Fruit fly (Drosophila melanogaster) whole organism, embryonic: ENCODE measurements around the gene Traf4.

Source experiments
- C15 ChIP-seq: fragments of 200-800 bp; sonication (Bioruptor generic); IDR thresholded peaks from 3 replicates; pipeline ENCODE4 v1.3.6; 2022; ENCODE audit warnings: missing biosample characterization, missing genetic modification characterization
- CG11456 ChIP-seq: fragments of 200-800 bp; sonication (Bioruptor generic); IDR thresholded peaks from 3 replicates; pipeline ENCODE4 v1.3.6; 2022; ENCODE audit warnings: missing biosample characterization, missing genetic modification characterization
- CG13894 ChIP-seq: fragments of 200-800 bp; sonication (Bioruptor generic); optimal IDR thresholded peaks from 3 replicates; lab custom pipeline; 2018; ENCODE audit warnings: missing biosample characterization, mild to moderate bottlenecking, missing genetic modification characterization, moderate library complexity
- CG1603 ChIP-seq: fragments of 200-800 bp; sonication (Bioruptor generic); optimal IDR thresholded peaks from 2 replicates; lab custom pipeline; 2019; ENCODE audit warnings: missing biosample characterization, mild to moderate bottlenecking, missing genetic modification characterization, moderate library complexity
- CG17186 ChIP-seq: fragments of 200-800 bp; sonication (Bioruptor generic); optimal IDR thresholded peaks from 3 replicates; lab custom pipeline; 2017; ENCODE audit warnings: missing biosample characterization, missing genetic modification reagents, missing genetic modification characterization
- CG17361 ChIP-seq: fragments of 200-800 bp; sonication (Bioruptor generic); IDR thresholded peaks from 3 replicates; pipeline ENCODE4 v1.3.6; 2022; ENCODE audit warnings: missing biosample characterization, missing genetic modification characterization
- CG2116 ChIP-seq: fragments of 200-800 bp; sonication (Bioruptor generic); optimal IDR thresholded peaks from 3 replicates; lab custom pipeline; 2018; ENCODE audit warnings: missing biosample characterization, mild to moderate bottlenecking, missing genetic modification characterization
- CG2202 ChIP-seq: fragments of 200-800 bp; sonication (Bioruptor generic); optimal IDR thresholded peaks from 2 replicates; lab custom pipeline; 2018; ENCODE audit warnings: missing biosample characterization, mild to moderate bottlenecking, missing genetic modification characterization
- CG30020 ChIP-seq: fragments of 200-800 bp; optimal IDR thresholded peaks from 2 replicates; lab custom pipeline; 2019; ENCODE audit warnings: missing biosample characterization, mild to moderate bottlenecking, missing genetic modification characterization, moderate library complexity
- CG34422 ChIP-seq: fragments of 200-800 bp; sonication (Bioruptor generic); IDR thresholded peaks from 3 replicates; pipeline ENCODE4 v1.3.6; 2022; ENCODE audit warnings: missing biosample characterization, missing genetic modification characterization
- CG3726 ChIP-seq: fragments of 200-800 bp; sonication (Bioruptor generic); IDR thresholded peaks from 3 replicates; pipeline ENCODE4, ENCODE4 v1.3.6; 2022; ENCODE audit warnings: missing biosample characterization, missing genetic modification characterization
- CG4617 ChIP-seq: fragments of 200-800 bp; sonication (Bioruptor generic); optimal IDR thresholded peaks from 3 replicates; lab custom pipeline; 2016; ENCODE audit warnings: missing biosample characterization, missing genetic modification characterization, borderline replicate concordance
- CG4730 ChIP-seq: fragments of 200-800 bp; sonication (Bioruptor generic); IDR thresholded peaks from 2 replicates; pipeline ENCODE4 v1.3.6; 2022; ENCODE audit warnings: missing biosample characterization, missing genetic modification characterization
- CG7271 ChIP-seq: fragments of 200-800 bp; sonication (Bioruptor generic); optimal IDR thresholded peaks from 2 replicates; lab custom pipeline; 2018; ENCODE audit warnings: missing biosample characterization, mild to moderate bottlenecking, missing genetic modification characterization, moderate library complexity
- CG7745 ChIP-seq: fragments of 200-800 bp; sonication (Bioruptor generic); optimal IDR thresholded peaks from 2 replicates; lab custom pipeline; 2018; ENCODE audit warnings: missing biosample characterization, mild to moderate bottlenecking, missing genetic modification characterization, moderate library complexity
- CG7963 ChIP-seq: fragments of 200-800 bp; sonication (Bioruptor generic); IDR thresholded peaks from 3 replicates; pipeline ENCODE4 v1.3.6; 2022; ENCODE audit warnings: missing biosample characterization, missing genetic modification characterization; ENCODE audit not compliant: partially characterized antibody
- CG8281 ChIP-seq: fragments of 200-800 bp; sonication (Bioruptor generic); optimal IDR thresholded peaks from 2 replicates; lab custom pipeline; 2018; ENCODE audit warnings: missing biosample characterization, mild to moderate bottlenecking, missing genetic modification characterization, moderate library complexity
- CG9437 ChIP-seq: fragments of 200-800 bp; sonication (Bioruptor generic); optimal IDR thresholded peaks from 2 replicates; lab custom pipeline; 2018; ENCODE audit warnings: missing biosample characterization, mild to moderate bottlenecking, missing genetic modification characterization
- CkIIα-i1 ChIP-seq: fragments of 200-800 bp; sonication (Bioruptor generic); IDR thresholded peaks from 2 replicates; pipeline ENCODE4 v1.3.6; 2022; ENCODE audit warnings: missing biosample characterization, missing genetic modification characterization
- Doc3 ChIP-seq: fragments of 200-800 bp; sonication (Bioruptor generic); IDR thresholded peaks from 3 replicates; pipeline ENCODE4 v1.3.6; 2022; ENCODE audit warnings: missing biosample characterization, missing genetic modification characterization; ENCODE audit not compliant: partially characterized antibody
- Dp ChIP-seq: fragments of 200-800 bp; sonication (Bioruptor generic); optimal IDR thresholded peaks from 2 replicates; lab custom pipeline; 2018; ENCODE audit warnings: missing biosample characterization, mild to moderate bottlenecking, missing genetic modification characterization, moderate library complexity
- Ets97D ChIP-seq: fragments of 200-800 bp; sonication (Bioruptor generic); optimal IDR thresholded peaks from 3 replicates; lab custom pipeline; 2016; ENCODE audit warnings: missing biosample characterization, missing genetic modification characterization
- HLH4C ChIP-seq: fragments of 200-800 bp; sonication (Bioruptor generic); IDR thresholded peaks from 3 replicates; pipeline ENCODE4 v1.3.6; 2022; ENCODE audit warnings: missing biosample characterization, missing genetic modification characterization; ENCODE audit not compliant: partially characterized antibody
- Mad ChIP-seq: fragments of 200-800 bp; sonication (Bioruptor generic); optimal IDR thresholded peaks from 2 replicates; lab custom pipeline; 2016; ENCODE audit warnings: missing biosample characterization, missing genetic modification characterization
- Opbp ChIP-seq: fragments of 200-800 bp; sonication (Bioruptor generic); IDR thresholded peaks from 3 replicates; pipeline ENCODE4 v1.3.6; 2022; ENCODE audit warnings: missing biosample characterization, missing genetic modification characterization; ENCODE audit not compliant: partially characterized antibody
- Sry-δ ChIP-seq: fragments of 200-800 bp; sonication (Bioruptor generic); optimal IDR thresholded peaks from 2 replicates; lab custom pipeline; 2016; ENCODE audit warnings: missing biosample characterization, missing genetic modification characterization
- aop ChIP-seq: fragments of 200-800 bp; sonication (Bioruptor generic); IDR thresholded peaks from 2 replicates; pipeline ENCODE4 v1.3.6; 2022; ENCODE audit warnings: missing biosample characterization, missing genetic modification characterization
- ato ChIP-seq: fragments of 200-800 bp; sonication (Bioruptor generic); IDR thresholded peaks from 2 replicates; pipeline ENCODE4 v1.3.6; 2022; ENCODE audit warnings: missing biosample characterization, missing genetic modification characterization; ENCODE audit not compliant: partially characterized antibody
- bowl ChIP-seq: fragments of 200-800 bp; sonication (Bioruptor generic); IDR thresholded peaks from 2 replicates; pipeline ENCODE4 v1.3.6; 2022; ENCODE audit warnings: missing biosample characterization, missing genetic modification characterization
- chm ChIP-seq: fragments of 200-800 bp; sonication (Bioruptor generic); IDR thresholded peaks from 2 replicates; pipeline ENCODE4 v1.3.6; 2022; ENCODE audit warnings: missing biosample characterization, missing genetic modification characterization
- eve ChIP-seq, 2 experiments: fragments of >200 bp; optimal IDR thresholded peaks; 2 replicates each; lab custom pipeline; 2017; ENCODE audit warnings: missing biosample characterization in 2 of 2, missing genetic modification characterization in 2 of 2
- fu2 ChIP-seq: fragments of 200-800 bp; sonication (Bioruptor generic); optimal IDR thresholded peaks from 2 replicates; lab custom pipeline; 2016; ENCODE audit warnings: missing biosample characterization, missing genetic modification characterization
- grn ChIP-seq: fragments of 200-800 bp; sonication (Bioruptor generic); optimal IDR thresholded peaks from 3 replicates; lab custom pipeline; 2017; ENCODE audit warnings: missing biosample characterization, missing genetic modification characterization
- hb ChIP-seq: fragments of 200-800 bp; sonication (Bioruptor generic); IDR thresholded peaks from 3 replicates; pipeline ENCODE4 v1.3.6; 2022; ENCODE audit warnings: missing biosample characterization, missing genetic modification characterization; ENCODE audit not compliant: partially characterized antibody
- inv ChIP-seq: fragments of 200-800 bp; sonication (Bioruptor generic); IDR thresholded peaks from 2 replicates; pipeline ENCODE4 v1.3.6; 2022; ENCODE audit warnings: missing biosample characterization, missing genetic modification characterization; ENCODE audit not compliant: partially characterized antibody
- jing ChIP-seq: fragments of 200-800 bp; sonication (Bioruptor generic); optimal IDR thresholded peaks from 2 replicates; lab custom pipeline; 2018; ENCODE audit warnings: missing biosample characterization, mild to moderate bottlenecking, missing genetic modification characterization
- pita ChIP-seq: fragments of 200-800 bp; sonication (Bioruptor generic); optimal IDR thresholded peaks from 2 replicates; lab custom pipeline; 2017; ENCODE audit warnings: missing biosample characterization, mild to moderate bottlenecking, missing genetic modification characterization
- pzg ChIP-seq: fragments of 200-800 bp; sonication (Bioruptor generic); optimal IDR thresholded peaks from 3 replicates; lab custom pipeline; 2018; ENCODE audit warnings: missing biosample characterization, mild to moderate bottlenecking, missing genetic modification characterization, moderate library complexity
- sens ChIP-seq: fragments of 200-800 bp; sonication (Bioruptor generic); peaks from one replicate; lab custom pipeline; 2016; ENCODE audit warnings: missing biosample characterization, missing genetic modification characterization
- stwl ChIP-seq: fragments of 200-800 bp; sonication (Bioruptor generic); optimal IDR thresholded peaks from 3 replicates; lab custom pipeline; 2018; ENCODE audit warnings: missing biosample characterization, mild to moderate bottlenecking, missing genetic modification characterization, moderate library complexity
- tll ChIP-seq, 2 experiments: fragments of 200-800 bp in 1 of 2; fragments of >200 bp in 1 of 2; sonication (Bioruptor generic) in 1 of 2; optimal IDR thresholded peaks; 2 replicates each; lab custom pipeline; 2017 to 2019; ENCODE audit warnings: missing biosample characterization in 2 of 2, missing genetic modification characterization in 2 of 2, mild to moderate bottlenecking in 1 of 2, moderate library complexity in 1 of 2
- tna ChIP-seq: fragments of 200-800 bp; sonication (Bioruptor generic); IDR thresholded peaks from 2 replicates; pipeline ENCODE4 v1.3.6; 2022; ENCODE audit warnings: missing biosample characterization, missing genetic modification characterization; ENCODE audit not compliant: partially characterized antibody
- unc-4 ChIP-seq: fragments of 200-800 bp; sonication (Bioruptor generic); IDR thresholded peaks from 2 replicates; pipeline ENCODE4 v1.3.6; 2022; ENCODE audit warnings: missing biosample characterization, missing genetic modification characterization; ENCODE audit not compliant: partially characterized antibody
- unpg ChIP-seq: fragments of 200-800 bp; sonication (Bioruptor generic); optimal IDR thresholded peaks from 3 replicates; lab custom pipeline; 2018; ENCODE audit warnings: missing biosample characterization, mild to moderate bottlenecking, missing genetic modification characterization, moderate library complexity
- vvl ChIP-seq: fragments of 200-800 bp; sonication (Bioruptor generic); IDR thresholded peaks from 2 replicates; pipeline ENCODE4 v1.3.6; 2022; ENCODE audit warnings: missing biosample characterization, missing genetic modification characterization
- zen ChIP-seq: fragments of 200-800 bp; sonication (Bioruptor generic); optimal IDR thresholded peaks from 3 replicates; lab custom pipeline; 2018; ENCODE audit warnings: missing biosample characterization, mild to moderate bottlenecking, missing genetic modification characterization, moderate library complexity
- zen2 ChIP-seq: fragments of 200-800 bp; sonication (Bioruptor generic); IDR thresholded peaks from 3 replicates; pipeline ENCODE4 v1.3.6; 2022; ENCODE audit warnings: missing biosample characterization, missing genetic modification characterization; ENCODE audit not compliant: partially characterized antibody

The Traf4 gene

DNA sequence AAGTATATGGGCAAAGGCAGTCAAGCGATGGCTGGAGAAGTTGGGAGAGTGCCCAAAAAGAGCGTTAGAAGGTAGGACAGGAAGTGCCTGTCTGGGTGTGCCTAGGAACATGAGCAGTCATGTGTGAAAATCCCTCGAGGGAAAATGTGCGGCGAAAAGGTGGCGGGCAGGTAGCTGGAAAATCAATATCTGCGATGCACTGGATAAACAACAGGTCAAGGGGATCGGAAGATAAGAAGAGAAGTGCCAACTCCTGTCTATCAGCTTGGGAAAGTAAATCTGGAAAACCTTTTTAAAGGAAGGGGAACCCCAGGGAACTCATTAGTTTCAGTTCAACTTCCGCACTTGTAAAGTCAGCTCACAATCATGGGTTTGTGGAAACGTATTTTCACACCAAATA, 16.7 kb downstream of the Traf4 start (continued):
- no peak for TF ChIP-seq tna (GFP tag; lab: Robert Waterston, UW)
- peak in 1 of 2 experiments; percentile 87 for TF ChIP-seq tll (GFP tag; optimal IDR thresholded peaks at IDR 0.05; lab: Kevin White, UChicago)
- peak; percentile 68 for TF ChIP-seq zen (tag; lab: Kevin White, UChicago)
- no peak for TF ChIP-seq pita (GFP tag; lab: Kevin White, UChicago)
- 0 out of 2 replicates have a peak, but pooled peaks have one; percentile 9 for TF ChIP-seq chm
- no peak for TF ChIP-seq CG2202 (tag; lab: Kevin White, UChicago)
- TF ChIP-seq eve (GFP tag; optimal IDR thresholded peaks at IDR 0.05; lab: Kevin White, UChicago), result peak in 1 of 2 experiments; percentile 47
- peak; percentile 69 for TF ChIP-seq sens (GFP tag; lab: Kevin White, UChicago)
- TF ChIP-seq aop (GFP tag; lab: Robert Waterston, UW), result peak; percentile 21; the same call in 1 of the 2 replicates
- TF ChIP-seq CG9437 (GFP tag; lab: Kevin White, UChicago), result no peak
- peak; percentile 9 for TF ChIP-seq grn

DNA sequence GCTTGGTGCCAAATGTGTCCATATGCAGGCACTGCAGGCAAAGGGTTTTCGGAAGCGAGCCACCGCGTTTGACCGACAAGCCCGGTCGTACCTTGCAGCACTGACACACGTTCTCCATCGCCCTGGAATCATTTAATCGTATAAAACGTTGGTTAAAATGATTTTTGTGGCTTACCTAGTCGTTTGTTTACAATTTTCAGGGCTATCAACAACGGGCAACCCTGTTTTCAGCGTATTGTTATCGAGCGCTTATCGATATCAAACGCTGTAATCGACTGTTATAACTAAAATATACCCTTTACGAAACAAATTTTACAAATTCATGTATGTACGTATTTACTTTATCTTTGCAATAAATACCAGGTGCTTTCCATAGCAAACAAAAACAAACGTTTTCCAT, 20.8 kb downstream of the Traf4 start, which contains the start of gene CG17612:
Gene CG17612, minus strand, starts transcription at position 214 of the 400 bp plus-strand sequence.
- TF ChIP-seq hb (GFP tag; lab: Robert Waterston, UW), result peak; percentile 59; the same call in 2 of the 3 replicates
- TF ChIP-seq inv, result peak; percentile 29; the same call in 1 of the 2 replicates
- no peak for TF ChIP-seq CG13894 (tag; lab: Kevin White, UChicago)
- no peak for TF ChIP-seq CG3726 (GFP tag; lab: Robert Waterston, UW)
- TF ChIP-seq vvl (GFP tag; lab: Robert Waterston, UW), result no peak
- peak; percentile 92 for TF ChIP-seq CG2116 (GFP tag; lab: Kevin White, UChicago)
- TF ChIP-seq jing (GFP tag; lab: Kevin White, UChicago), result no peak
- TF ChIP-seq Mad (GFP tag; lab: Kevin White, UChicago), result no peak
- no peak for TF ChIP-seq unpg
- TF ChIP-seq CG30020, result no peak
- TF ChIP-seq stwl (tag; lab: Kevin White, UChicago), result peak; percentile 89
- no peak for TF ChIP-seq C15 (GFP tag; lab: Robert Waterston, UW)
- peak; percentile 50; the same call in 2 of the 3 replicates for TF ChIP-seq Doc3 (GFP tag; lab: Robert Waterston, UW)
- no peak for TF ChIP-seq bowl (GFP tag; lab: Robert Waterston, UW)
- peak; percentile 78 for TF ChIP-seq CG7963 (GFP tag; lab: Robert Waterston, UW)
- TF ChIP-seq CG11456 (GFP tag; lab: Robert Waterston, UW), result no peak
- TF ChIP-seq Sry-δ (GFP tag; lab: Kevin White, UChicago), result peak; percentile 42
- TF ChIP-seq unc-4 (GFP tag; lab: Robert Waterston, UW), result peak; percentile 62
- peak; percentile 67; the same call in 2 of the 3 replicates for TF ChIP-seq zen2 (GFP tag; lab: Robert Waterston, UW)
- peak; percentile 88 for TF ChIP-seq CG17186 (GFP tag; lab: Kevin White, UChicago)
- peak; percentile 79; the same call in 2 of the 3 replicates for TF ChIP-seq Opbp (GFP tag; lab: Robert Waterston, UW)
- TF ChIP-seq CG1603 (tag; lab: Kevin White, UChicago), result peak; percentile 15
- TF ChIP-seq Ets97D (GFP tag; lab: Kevin White, UChicago), result peak; percentile 21
- TF ChIP-seq CG7745 (tag; lab: Kevin White, UChicago), result no peak
- no peak for TF ChIP-seq CG8281 (tag; lab: Kevin White, UChicago)
- TF ChIP-seq CG34422, result peak; percentile 36; the same call in 1 of the 3 replicates
- no peak for TF ChIP-seq CkIIα-i1
- TF ChIP-seq CG17361 (GFP tag; lab: Robert Waterston, UW), result no peak
- TF ChIP-seq ato (GFP tag; lab: Robert Waterston, UW), result peak; percentile 66
- TF ChIP-seq CG7271, result no peak
- TF ChIP-seq CG4730 (GFP tag; lab: Robert Waterston, UW), result no peak
- no peak for TF ChIP-seq tll (GFP tag; optimal IDR thresholded peaks at IDR 0.05; lab: Kevin White, UChicago)
- peak; percentile 73; the same call in 1 of the 2 replicates for TF ChIP-seq tna (GFP tag; lab: Robert Waterston, UW)
- TF ChIP-seq CG4617, result peak; percentile 50
- no peak for TF ChIP-seq fu2 (GFP tag; lab: Kevin White, UChicago)
- peak; percentile 24 for TF ChIP-seq Dp (GFP tag; lab: Kevin White, UChicago)
- peak; percentile 89 for TF ChIP-seq HLH4C (GFP tag; lab: Robert Waterston, UW)
- peak; percentile 45 for TF ChIP-seq pzg
